Fruit fly (Drosophila melanogaster) S2 (cell line): ENCODE data around the gene tomboy20.

ENCODE experiments used
- CG8478 ChIP-seq: fragments of >200 bp; optimal IDR thresholded peaks from 2 replicates; lab custom pipeline; 2018
- CTCF ChIP-seq, 2 experiments: fragments of >200 bp; optimal IDR thresholded peaks; 2 replicates each; lab custom pipeline; 2018

dm6 chr3R:10704975-10705374 is 30.8 kb downstream of the tomboy20 start, which contains the start of gene CG31391:
- TF ChIP-seq CTCF (optimal IDR thresholded peaks at IDR 0.05; lab: Kevin White, UChicago): no peak
- TF ChIP-seq CG8478 (lab: Kevin White, UChicago): no peak
